Worm (Caenorhabditis elegans) whole organism, L4 larva: ENCODE data around the gene R05D8.11.

Experiments
- fkh-10 ChIP-seq: fragments of 150-350 bp; optimal IDR thresholded peaks from 2 replicates; lab custom pipeline; 2014; ENCODE audit warnings: missing biosample characterization, missing genetic modification reagents, missing genetic modification characterization
- hlh-30 ChIP-seq: sonication (generic microtip); optimal IDR thresholded peaks from 2 replicates; lab custom pipeline; 2017; ENCODE audit warnings: antibody characterized with exemption, mild to moderate bottlenecking, missing genetic modification characterization, missing compliant biosample characterization; ENCODE audit not compliant: insufficient read depth
- lin-39 ChIP-seq: fragments of 150-350 bp; optimal IDR thresholded peaks from 2 replicates; lab custom pipeline; 2014; ENCODE audit warnings: missing biosample characterization, missing genetic modification reagents, missing genetic modification characterization
- lsy-2 ChIP-seq, 2 experiments: fragments of 150-350 bp in 1 of 2; sonication (generic microtip) in 1 of 2; optimal IDR thresholded peaks; 2 replicates each; lab custom pipeline; 2014 to 2017; ENCODE audit warnings: missing biosample characterization in 2 of 2, missing genetic modification characterization in 2 of 2
- nhr-11 ChIP-seq: fragments of 150-350 bp; optimal IDR thresholded peaks from 2 replicates; lab custom pipeline; 2014; ENCODE audit warnings: missing biosample characterization, missing genetic modification characterization
- rbr-2 ChIP-seq: sonication (generic microtip); optimal IDR thresholded peaks from 2 replicates; lab custom pipeline; 2016; ENCODE audit warnings: missing genotype, missing genetic modification characterization, missing compliant biosample characterization
- snpc-4 ChIP-seq: fragments of 150-350 bp; optimal IDR thresholded peaks from 2 replicates; lab custom pipeline; 2014; ENCODE audit warnings: missing biosample characterization, missing genetic modification characterization
- unc-62 ChIP-seq, 3 experiments: fragments of 150-350 bp in 1 of 3; sonication (generic microtip); optimal IDR thresholded peaks in 2 of 3; peaks in 1 of 3; 1 replicate in 1 of 3; 2 replicates in 2 of 3; lab custom pipeline; 2014 to 2017; ENCODE audit warnings: missing biosample characterization in 3 of 3, missing genetic modification characterization in 3 of 3, missing genetic modification reagents in 3 of 3, missing genotype in 1 of 3

DNA sequence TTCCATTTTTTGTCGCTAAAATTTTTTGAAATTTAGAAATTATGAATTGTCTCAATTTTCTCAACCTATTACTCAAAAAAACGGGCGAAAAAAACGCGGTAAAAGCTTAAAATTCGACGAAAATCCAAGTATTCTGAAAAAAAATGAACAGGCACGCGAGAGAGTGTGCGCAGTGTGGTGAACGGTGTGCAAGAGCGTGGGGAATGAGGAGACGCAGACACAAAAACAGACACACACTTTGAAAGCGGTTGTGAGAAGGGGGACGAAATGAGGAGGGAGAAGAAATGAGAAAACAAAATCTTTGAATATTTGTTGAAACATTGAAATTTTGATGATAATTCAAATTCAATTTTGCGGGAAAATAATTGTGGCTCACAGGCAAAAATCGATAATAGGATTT lies 46.1 kb upstream of the R05D8.11 start, which contains the start of gene T03D3.5:
- no peak for TF ChIP-seq rbr-2 (tag; lab: Kevin White, UChicago)
- no peak for TF ChIP-seq hlh-30 (tag; lab: Kevin White, UChicago)
- no peak for TF ChIP-seq fkh-10 (GFP tag; lab: Kevin White, UChicago)
- no peak for TF ChIP-seq lsy-2 (tag; optimal IDR thresholded peaks at IDR 0.05; lab: Kevin White, UChicago)
- no peak for TF ChIP-seq lin-39 (tag; lab: Kevin White, UChicago)
- TF ChIP-seq unc-62 (GFP tag; optimal IDR thresholded peaks at IDR 0.05 in 1 of 2; lab: Kevin White, UChicago), result no peak
- TF ChIP-seq unc-62 (tag; optimal IDR thresholded peaks at IDR 0.05; lab: Kevin White, UChicago), result no peak
- TF ChIP-seq nhr-11 (tag; lab: Kevin White, UChicago), result no peak
- no peak for TF ChIP-seq snpc-4 (tag; lab: Kevin White, UChicago)
